Worm (Caenorhabditis elegans) whole organism, L4/young adult: ENCODE measurements around the gene gtbp-1.

Experiments
- W03F9.2 ChIP-seq: fragments of 150-350 bp; optimal IDR thresholded peaks from 2 replicates; lab custom pipeline; 2014; ENCODE audit warnings: missing biosample characterization, missing genetic modification characterization
- dao-5 ChIP-seq: sonication (generic microtip); optimal IDR thresholded peaks from 2 replicates; lab custom pipeline; 2016; ENCODE audit warnings: missing genotype, missing genetic modification characterization, moderate library complexity, missing compliant biosample characterization

ce11 chrIV:10128446-10128845 is 310 bp downstream of the gtbp-1 start:
- TF ChIP-seq W03F9.2 (tag; lab: Kevin White, UChicago) (no peak), dao-5 (tag; lab: Kevin White, UChicago) (no peak)
